Worm (Caenorhabditis elegans): ENCODE measurements around the gene snx-14.

- no peak for TF ChIP-seq nhr-12 (tag; optimal IDR thresholded peaks at IDR 0.05)
- TF ChIP-seq unc-55 (GFP tag; optimal IDR thresholded peaks at IDR 0.05), result no peak
- TF ChIP-seq nhr-77 (tag; optimal IDR thresholded peaks at IDR 0.05), result no peak
- TF ChIP-seq egl-27 (tag; optimal IDR thresholded peaks at IDR 0.05), result no peak
- no peak for TF ChIP-seq ZK546.5 (tag; optimal IDR thresholded peaks at IDR 0.05)
- TF ChIP-seq gmeb-1 (tag; optimal IDR thresholded peaks at IDR 0.05), result no peak
These were observed 15.2 kb downstream of the snx-14 start for ce11 chrII:13515813-13516212.
